Fruit fly (Drosophila melanogaster) whole organism, embryonic: Measurements from ENCODE around the gene CG43254.

Experiments
- Blimp-1 ChIP-seq: fragments of 200-800 bp; sonication (Bioruptor generic); optimal IDR thresholded peaks from 3 replicates; lab custom pipeline; 2018; ENCODE audit warnings: missing biosample characterization, missing genetic modification characterization, mild to moderate bottlenecking, moderate library complexity, missing genetic modification reagents
- CG10543 ChIP-seq: fragments of 200-800 bp; sonication (Bioruptor generic); optimal IDR thresholded peaks from 3 replicates; lab custom pipeline; 2017; ENCODE audit warnings: missing biosample characterization, mild to moderate bottlenecking, missing genetic modification characterization, moderate library complexity
- CG12769 ChIP-seq: fragments of 200-800 bp; sonication (Bioruptor generic); optimal IDR thresholded peaks from 2 replicates; lab custom pipeline; 2019; ENCODE audit warnings: missing biosample characterization, mild to moderate bottlenecking, missing genetic modification characterization, moderate library complexity
- CG13287 ChIP-seq: fragments of 200-800 bp; sonication (Bioruptor generic); IDR thresholded peaks from 2 replicates; pipeline ENCODE4 v1.3.6; 2022; ENCODE audit warnings: missing biosample characterization, missing genetic modification characterization; ENCODE audit not compliant: partially characterized antibody
- CG14014 ChIP-seq: fragments of 200-800 bp; sonication (Bioruptor generic); IDR thresholded peaks from 2 replicates; pipeline ENCODE4 v1.3.6; 2022; ENCODE audit warnings: missing biosample characterization, missing genetic modification characterization
- CG17802 ChIP-seq: fragments of 200-800 bp; sonication (Bioruptor generic); optimal IDR thresholded peaks from 2 replicates; lab custom pipeline; 2018; ENCODE audit warnings: missing biosample characterization, mild to moderate bottlenecking, missing genetic modification characterization, moderate library complexity
- CG2116 ChIP-seq: fragments of 200-800 bp; sonication (Bioruptor generic); optimal IDR thresholded peaks from 3 replicates; lab custom pipeline; 2018; ENCODE audit warnings: missing biosample characterization, mild to moderate bottlenecking, missing genetic modification characterization
- CG30020 ChIP-seq: fragments of 200-800 bp; optimal IDR thresholded peaks from 2 replicates; lab custom pipeline; 2019; ENCODE audit warnings: missing biosample characterization, mild to moderate bottlenecking, missing genetic modification characterization, moderate library complexity
- CG30403 ChIP-seq: fragments of 200-800 bp; sonication (Bioruptor generic); optimal IDR thresholded peaks from 3 replicates; lab custom pipeline; 2016; ENCODE audit warnings: missing biosample characterization, missing genetic modification characterization
- CG32532 ChIP-seq: fragments of 200-800 bp; sonication (Bioruptor generic); IDR thresholded peaks from 2 replicates; pipeline ENCODE4 v1.3.6; 2022; ENCODE audit warnings: missing biosample characterization, missing genetic modification characterization
- CG34376 ChIP-seq: fragments of 200-800 bp; sonication (Bioruptor generic); optimal IDR thresholded peaks from 2 replicates; lab custom pipeline; 2018; ENCODE audit warnings: missing biosample characterization, mild to moderate bottlenecking, missing genetic modification characterization
- CG4854 ChIP-seq: fragments of 200-800 bp; sonication (Bioruptor generic); optimal IDR thresholded peaks from 2 replicates; lab custom pipeline; 2016; ENCODE audit warnings: missing biosample characterization, missing genetic modification characterization, inconsistent platforms
- CG5180 ChIP-seq: fragments of 200-800 bp; sonication (Bioruptor generic); optimal IDR thresholded peaks from 3 replicates; lab custom pipeline; 2017; ENCODE audit warnings: missing biosample characterization, missing genetic modification characterization, mild to moderate bottlenecking, moderate library complexity, missing genetic modification reagents
- CG5953 ChIP-seq: fragments of 200-800 bp; sonication (Bioruptor generic); IDR thresholded peaks from 2 replicates; pipeline ENCODE4 v1.3.6; 2022; ENCODE audit warnings: missing biosample characterization, missing genetic modification characterization
- CG8290 ChIP-seq, 3 experiments: fragments of 200-800 bp; sonication (Bioruptor generic); optimal IDR thresholded peaks; 2 replicates each; lab custom pipeline; 2016 to 2019; ENCODE audit warnings: missing biosample characterization in 3 of 3, missing genetic modification characterization in 3 of 3, mild to moderate bottlenecking in 2 of 3, moderate library complexity in 1 of 3
- Elba2 ChIP-seq: fragments of 200-800 bp; sonication (Bioruptor generic); optimal IDR thresholded peaks from 3 replicates; lab custom pipeline; 2016; ENCODE audit warnings: missing biosample characterization, missing genetic modification characterization
- GATAe ChIP-seq: fragments of 200-800 bp; sonication (Bioruptor generic); conservative IDR thresholded peaks from 2 replicates; pipeline ENCODE4 v1.3.6; 2022; ENCODE audit warnings: missing biosample characterization, missing genetic modification characterization
- HHEX ChIP-seq: fragments of 200-800 bp; sonication (Bioruptor generic); optimal IDR thresholded peaks from 3 replicates; lab custom pipeline; 2017; ENCODE audit warnings: missing biosample characterization, mild to moderate bottlenecking, missing genetic modification characterization, missing genetic modification reagents
- Hey ChIP-seq: fragments of 200-800 bp; sonication (Bioruptor generic); optimal IDR thresholded peaks from 3 replicates; lab custom pipeline; 2018; ENCODE audit warnings: missing biosample characterization, mild to moderate bottlenecking, missing genetic modification characterization
- Jarid2 ChIP-seq: fragments of 200-800 bp; sonication (Bioruptor generic); optimal IDR thresholded peaks from 3 replicates; lab custom pipeline; 2017; ENCODE audit warnings: mild to moderate bottlenecking, missing biosample characterization, missing genetic modification reagents, missing genetic modification characterization
- Lpt ChIP-seq: fragments of >200 bp; optimal IDR thresholded peaks from 2 replicates; lab custom pipeline; 2018; ENCODE audit warnings: missing biosample characterization, missing genetic modification characterization
- Meics ChIP-seq: fragments of 200-800 bp; sonication (Bioruptor generic); optimal IDR thresholded peaks from 2 replicates; lab custom pipeline; 2017; ENCODE audit warnings: missing biosample characterization, mild to moderate bottlenecking, missing genetic modification characterization
- Mrtf ChIP-seq: fragments of 200-800 bp; sonication (Bioruptor generic); IDR thresholded peaks from 3 replicates; pipeline ENCODE4 v1.3.6; 2022; ENCODE audit warnings: missing biosample characterization, missing genetic modification characterization
- Nf-YA ChIP-seq: fragments of 200-800 bp; sonication (Bioruptor generic); IDR thresholded peaks from 2 replicates; pipeline ENCODE4 v1.3.6; 2022; ENCODE audit warnings: missing biosample characterization, missing genetic modification characterization
- Pdp1 ChIP-seq, 2 experiments: fragments of 200-800 bp; sonication (Bioruptor generic); optimal IDR thresholded peaks; 3 replicates each; lab custom pipeline; 2016; ENCODE audit warnings: missing biosample characterization in 2 of 2, missing genetic modification characterization in 2 of 2, mild to moderate bottlenecking in 1 of 2, moderate library complexity in 1 of 2
- crc ChIP-seq: fragments of 200-800 bp; sonication (Bioruptor generic); optimal IDR thresholded peaks from 2 replicates; lab custom pipeline; 2016; ENCODE audit warnings: missing biosample characterization, missing genetic modification characterization
- crp ChIP-seq, 2 experiments: fragments of 200-800 bp; sonication (Bioruptor generic); optimal IDR thresholded peaks; 2 replicates in 1 of 2; 3 replicates in 1 of 2; lab custom pipeline; 2017; ENCODE audit warnings: missing biosample characterization in 2 of 2, missing genetic modification characterization in 2 of 2, mild to moderate bottlenecking in 1 of 2, moderate library complexity in 1 of 2
- emc ChIP-seq: fragments of 200-800 bp; sonication (Bioruptor generic); optimal IDR thresholded peaks from 2 replicates; lab custom pipeline; 2016; ENCODE audit warnings: missing biosample characterization, missing genetic modification characterization
- ewg ChIP-seq: fragments of 200-800 bp; sonication (Bioruptor generic); optimal IDR thresholded peaks from 3 replicates; lab custom pipeline; 2017; ENCODE audit warnings: mild to moderate bottlenecking, missing biosample characterization, missing genetic modification reagents, missing genetic modification characterization
- exex ChIP-seq: fragments of 200-800 bp; sonication (Bioruptor generic); optimal IDR thresholded peaks from 4 replicates; lab custom pipeline; 2018; ENCODE audit warnings: missing biosample characterization, mild to moderate bottlenecking, missing genetic modification characterization, moderate library complexity
- grn ChIP-seq: fragments of 200-800 bp; sonication (Bioruptor generic); optimal IDR thresholded peaks from 3 replicates; lab custom pipeline; 2017; ENCODE audit warnings: missing biosample characterization, missing genetic modification characterization
- gro ChIP-seq: fragments of 200-800 bp; sonication (Bioruptor generic); optimal IDR thresholded peaks from 2 replicates; lab custom pipeline; 2016; ENCODE audit warnings: missing biosample characterization, missing genetic modification characterization
- jing ChIP-seq: fragments of 200-800 bp; sonication (Bioruptor generic); optimal IDR thresholded peaks from 2 replicates; lab custom pipeline; 2018; ENCODE audit warnings: missing biosample characterization, mild to moderate bottlenecking, missing genetic modification characterization
- ken ChIP-seq: fragments of 200-800 bp; sonication (Bioruptor generic); IDR thresholded peaks from 3 replicates; pipeline ENCODE4 v1.3.6; 2022; ENCODE audit warnings: missing biosample characterization, missing genetic modification characterization
- lab ChIP-seq: fragments of 200-800 bp; sonication (Bioruptor generic); optimal IDR thresholded peaks from 3 replicates; lab custom pipeline; 2017; ENCODE audit warnings: missing biosample characterization, missing genetic modification characterization, mild to moderate bottlenecking, moderate library complexity, missing genetic modification reagents
- mirr ChIP-seq: fragments of 200-800 bp; sonication (Bioruptor generic); optimal IDR thresholded peaks from 3 replicates; lab custom pipeline; 2018; ENCODE audit warnings: missing biosample characterization, mild to moderate bottlenecking, missing genetic modification characterization
- nau ChIP-seq: fragments of 200-800 bp; sonication (Bioruptor generic); optimal IDR thresholded peaks from 3 replicates; lab custom pipeline; 2017; ENCODE audit warnings: missing biosample characterization, mild to moderate bottlenecking, missing genetic modification characterization, missing genetic modification reagents
- sc ChIP-seq, 3 experiments: fragments of >200 bp in 2 of 3; fragments of 200-800 bp in 1 of 3; sonication (Bioruptor generic) in 1 of 3; optimal IDR thresholded peaks; 2 replicates in 2 of 3; 3 replicates in 1 of 3; lab custom pipeline; 2017; ENCODE audit warnings: mild to moderate bottlenecking in 1 of 3, missing biosample characterization in 1 of 3, missing genetic modification characterization in 1 of 3, missing genetic modification reagents in 1 of 3
- schlank ChIP-seq: fragments of 200-800 bp; sonication (Bioruptor generic); optimal IDR thresholded peaks from 2 replicates; lab custom pipeline; 2018; ENCODE audit warnings: missing biosample characterization, mild to moderate bottlenecking, missing genetic modification characterization
- sd ChIP-seq: fragments of 200-800 bp; sonication (Bioruptor generic); optimal IDR thresholded peaks from 3 replicates; lab custom pipeline; 2018; ENCODE audit warnings: missing biosample characterization, mild to moderate bottlenecking, missing genetic modification characterization, moderate library complexity
- sug ChIP-seq: fragments of 200-800 bp; optimal IDR thresholded peaks from 2 replicates; lab custom pipeline; 2019; ENCODE audit warnings: missing biosample characterization, mild to moderate bottlenecking, missing genetic modification characterization, moderate library complexity
- twi ChIP-seq: fragments of 200-800 bp; optimal IDR thresholded peaks from 2 replicates; lab custom pipeline; 2019; ENCODE audit warnings: missing biosample characterization, mild to moderate bottlenecking, missing genetic modification characterization, moderate library complexity
- vfl ChIP-seq: fragments of 200-800 bp; sonication (Bioruptor generic); optimal IDR thresholded peaks from 2 replicates; lab custom pipeline; 2016; ENCODE audit warnings: missing biosample characterization, missing genetic modification characterization
- vvl ChIP-seq: fragments of 200-800 bp; sonication (Bioruptor generic); IDR thresholded peaks from 2 replicates; pipeline ENCODE4 v1.3.6; 2022; ENCODE audit warnings: missing biosample characterization, missing genetic modification characterization
- z ChIP-seq: fragments of 200-800 bp; sonication (Bioruptor generic); IDR thresholded peaks from 3 replicates; pipeline ENCODE4 v1.3.6; 2022; ENCODE audit warnings: missing biosample characterization, missing genetic modification characterization

Gene CG43254

DNA sequence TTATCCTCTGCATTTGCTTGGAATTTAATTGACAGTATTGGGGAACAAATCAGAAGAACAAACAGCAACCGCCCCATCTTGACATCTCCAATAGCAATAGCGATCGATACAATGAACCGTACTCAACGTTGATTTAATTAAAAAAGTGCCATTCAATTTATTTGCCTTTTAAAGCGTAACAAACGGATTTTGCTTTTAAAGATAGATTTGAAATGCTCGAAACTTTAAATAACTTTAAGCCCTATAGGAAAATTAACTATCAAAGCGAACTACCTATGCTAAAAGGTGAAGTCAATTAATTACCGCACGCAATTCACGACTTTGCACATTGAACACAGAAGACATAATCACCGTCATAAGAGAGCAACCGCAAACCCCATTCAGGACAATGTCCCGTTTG, at the start of gene CG43254:
Gene CG43254 (minus strand): TSS at position 101 of the 400 bp plus-strand sequence.
- TF ChIP-seq schlank (tag; lab: Kevin White, UChicago), result no peak
- no peak for TF ChIP-seq Mrtf (GFP tag; lab: Robert Waterston, UW)
- TF ChIP-seq jing (GFP tag; lab: Kevin White, UChicago), result no peak

DNA sequence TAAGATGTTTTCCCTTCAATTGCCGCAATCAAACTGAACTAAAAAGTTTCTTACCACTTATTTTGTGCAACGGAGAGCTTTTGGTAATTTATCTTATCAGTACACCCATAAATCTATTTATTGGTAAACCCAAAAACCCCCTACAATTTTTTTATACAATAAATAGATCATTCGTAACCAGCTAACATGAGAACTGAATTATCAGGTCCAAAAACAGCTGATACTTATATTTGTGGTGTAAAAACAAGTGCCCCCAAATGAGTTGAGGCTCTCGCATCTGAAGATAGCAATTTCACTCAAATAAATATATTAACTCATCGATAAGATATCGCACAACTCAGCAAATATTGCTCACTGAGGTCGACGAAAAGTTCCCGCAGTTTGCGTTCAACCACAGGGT, 48.5 kb upstream of the CG43254 start, which contains the start of gene CG18748:
Gene CG18748 (minus strand): TSS at position 25 of the 400 bp plus-strand sequence.
- TF ChIP-seq grn, result peak; percentile 24
- TF ChIP-seq Meics (GFP tag; lab: Kevin White, UChicago), result no peak
- peak; percentile 59 for TF ChIP-seq CG34376
- peak; percentile 19 for TF ChIP-seq CG5180 (GFP tag; lab: Kevin White, UChicago)
- no peak for TF ChIP-seq CG13287
- TF ChIP-seq sd, result peak; percentile 16
- TF ChIP-seq CG2116 (GFP tag; lab: Kevin White, UChicago), result no peak
- TF ChIP-seq Elba2 (GFP tag; lab: Kevin White, UChicago), result no peak
- peak in 1 of 2 experiments; percentile 12 for TF ChIP-seq crp (GFP tag; optimal IDR thresholded peaks at IDR 0.05; lab: Kevin White, UChicago)
- TF ChIP-seq z, result peak; percentile 72; the same call in 1 of the 3 replicates
- TF ChIP-seq exex (tag; lab: Kevin White, UChicago), result peak; percentile 87
- peak; percentile 59 for TF ChIP-seq mirr
- TF ChIP-seq CG30403 (GFP tag; lab: Kevin White, UChicago), result no peak
- no peak for TF ChIP-seq CG30020 (tag; lab: Kevin White, UChicago)
- peak; percentile 5 for TF ChIP-seq Hey
- TF ChIP-seq sug (tag; lab: Kevin White, UChicago), result peak; percentile 92
- TF ChIP-seq Pdp1 (GFP tag; optimal IDR thresholded peaks at IDR 0.05; lab: Kevin White, UChicago), result peak in 1 of 2 experiments; percentile 22

DNA sequence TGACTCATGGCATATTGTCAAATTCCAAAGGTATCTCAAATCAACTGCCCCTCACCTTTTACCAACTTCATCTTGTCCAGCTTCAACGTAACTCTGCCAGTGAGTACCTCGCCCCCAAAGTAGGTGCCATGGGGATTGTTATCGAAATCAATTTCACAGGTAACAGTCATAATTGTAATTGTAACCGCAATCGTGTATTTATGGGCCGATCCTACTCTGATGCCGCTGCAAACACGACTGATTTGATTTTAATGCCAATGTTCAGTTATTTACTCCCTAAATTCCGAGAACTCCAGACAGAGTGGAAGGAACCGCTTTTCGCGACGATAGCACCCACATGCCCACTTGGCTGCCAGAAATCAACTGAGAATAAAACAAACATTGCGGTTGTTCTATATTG, 46.4 kb upstream of the CG43254 start, which contains the start of gene CG18745:
Gene CG18745 (minus strand): TSS at position 336 of the 400 bp plus-strand sequence.
- peak; percentile 30 for TF ChIP-seq CG12769 (tag; lab: Kevin White, UChicago)
- TF ChIP-seq vvl (GFP tag; lab: Robert Waterston, UW), result no peak
- no peak for TF ChIP-seq CG14014 (GFP tag; lab: Robert Waterston, UW)
- TF ChIP-seq Jarid2, result peak; percentile 10
- TF ChIP-seq CG32532 (GFP tag; lab: Robert Waterston, UW), result no peak
- TF ChIP-seq ewg (GFP tag; lab: Kevin White, UChicago), result no peak
- TF ChIP-seq CG10543 (GFP tag; lab: Kevin White, UChicago), result no peak
- no peak for TF ChIP-seq grn
- peak; percentile 80 for TF ChIP-seq sd
- no peak for TF ChIP-seq CG4854
- no peak for TF ChIP-seq crc
- peak; percentile 86 for TF ChIP-seq exex (tag; lab: Kevin White, UChicago)
- no peak for TF ChIP-seq sc (optimal IDR thresholded peaks at IDR 0.05; lab: Kevin White, UChicago)
- TF ChIP-seq sc (GFP tag; optimal IDR thresholded peaks at IDR 0.05; lab: Kevin White, UChicago), result no peak
- no peak for TF ChIP-seq Blimp-1 (GFP tag; lab: Kevin White, UChicago)
- TF ChIP-seq vfl (GFP tag; lab: Kevin White, UChicago), result no peak
- TF ChIP-seq gro, result peak; percentile 1
- peak; percentile 33 for TF ChIP-seq lab (GFP tag; lab: Kevin White, UChicago)
- TF ChIP-seq GATAe (GFP tag; lab: Robert Waterston, UW), result no peak; the same call in 1 of the 2 replicates
- TF ChIP-seq CG34376, result peak; percentile 20
- TF ChIP-seq CG8290 (GFP tag; optimal IDR thresholded peaks at IDR 0.05; lab: Kevin White, UChicago), result no peak
- TF ChIP-seq CG8290 (tag; optimal IDR thresholded peaks at IDR 0.05; lab: Kevin White, UChicago), result no peak
- TF ChIP-seq ken, result no peak
- TF ChIP-seq nau (GFP tag; lab: Kevin White, UChicago), result no peak
- no peak for TF ChIP-seq HHEX (GFP tag; lab: Kevin White, UChicago)
- no peak for TF ChIP-seq twi (tag; lab: Kevin White, UChicago)
- no peak for TF ChIP-seq emc (GFP tag; lab: Kevin White, UChicago)
- TF ChIP-seq CG17802, result no peak
- TF ChIP-seq mirr, result peak; percentile 60
- TF ChIP-seq Nf-YA (GFP tag; lab: Robert Waterston, UW), result no peak
- TF ChIP-seq CG5953 (GFP tag; lab: Robert Waterston, UW), result no peak
- no peak for TF ChIP-seq Lpt (GFP tag; lab: Kevin White, UChicago)
- TF ChIP-seq sug (tag; lab: Kevin White, UChicago), result peak; percentile 50
